Fruit fly (Drosophila melanogaster): Measurements from ENCODE around the gene mah.

Gene mah

DNA sequence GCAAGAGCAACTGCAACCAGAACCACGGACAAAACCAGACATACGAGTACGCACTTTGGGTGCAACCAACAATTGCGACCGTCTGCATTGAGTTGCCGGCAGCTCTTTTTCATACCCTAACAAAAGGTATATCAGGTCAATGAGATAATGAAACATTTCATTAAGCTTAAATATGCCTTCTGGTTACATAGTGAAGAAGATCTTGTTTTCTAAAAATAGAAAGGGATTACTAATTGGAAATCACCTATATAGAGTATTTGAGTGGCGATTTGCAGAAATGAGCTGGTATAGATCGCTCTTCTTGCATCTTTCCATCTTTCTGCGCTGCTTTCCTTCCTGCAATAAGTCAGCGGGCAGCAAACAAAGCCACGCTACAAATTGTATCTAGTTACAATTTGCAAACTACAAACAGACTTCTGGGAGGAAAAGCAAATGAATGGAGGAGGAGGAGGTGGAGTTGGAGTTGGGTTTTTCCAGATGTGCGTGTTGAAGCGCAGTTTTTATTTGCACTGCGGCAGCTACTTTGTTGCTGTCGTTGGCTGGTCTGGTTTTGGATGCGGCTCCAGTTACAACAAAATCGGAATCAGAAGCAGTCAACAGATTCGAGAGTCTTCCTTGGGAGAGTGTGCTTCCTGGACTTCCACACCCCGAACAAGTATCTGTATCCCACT lies 27.5 kb downstream of the mah start:
- no peak for TF ChIP-seq Dll (optimal IDR thresholded peaks at IDR 0.05)

DNA sequence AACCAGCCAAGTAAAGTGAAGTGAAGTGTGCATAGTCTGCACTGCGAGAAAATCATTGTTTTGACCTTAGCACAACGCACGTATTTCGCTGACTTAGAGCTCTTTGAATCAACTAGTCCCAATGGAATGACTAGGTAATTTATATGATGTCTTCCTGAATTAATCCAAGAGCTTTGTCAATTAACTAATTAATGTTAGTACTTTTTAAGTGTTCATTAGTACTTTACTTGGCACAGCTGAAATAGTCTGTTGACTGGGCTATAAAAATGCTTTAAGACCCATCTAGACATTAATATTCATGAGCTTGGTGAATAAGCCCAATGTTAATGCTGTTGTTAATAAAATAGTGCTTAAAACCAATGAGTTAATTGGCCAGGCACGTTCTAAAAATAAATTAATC lies 28.7 kb downstream of the mah start:
- no peak for TF ChIP-seq psq (optimal IDR thresholded peaks at IDR 0.05)
- TF ChIP-seq Dll (optimal IDR thresholded peaks at IDR 0.05), result no peak
- TF ChIP-seq EcR (GFP tag; optimal IDR thresholded peaks at IDR 0.05), result no peak
- TF ChIP-seq CG8478 (optimal IDR thresholded peaks at IDR 0.05), result no peak
- TF ChIP-seq pan (optimal IDR thresholded peaks at IDR 0.05), result no peak
- no peak for TF ChIP-seq usp (GFP tag; optimal IDR thresholded peaks at IDR 0.05)

DNA sequence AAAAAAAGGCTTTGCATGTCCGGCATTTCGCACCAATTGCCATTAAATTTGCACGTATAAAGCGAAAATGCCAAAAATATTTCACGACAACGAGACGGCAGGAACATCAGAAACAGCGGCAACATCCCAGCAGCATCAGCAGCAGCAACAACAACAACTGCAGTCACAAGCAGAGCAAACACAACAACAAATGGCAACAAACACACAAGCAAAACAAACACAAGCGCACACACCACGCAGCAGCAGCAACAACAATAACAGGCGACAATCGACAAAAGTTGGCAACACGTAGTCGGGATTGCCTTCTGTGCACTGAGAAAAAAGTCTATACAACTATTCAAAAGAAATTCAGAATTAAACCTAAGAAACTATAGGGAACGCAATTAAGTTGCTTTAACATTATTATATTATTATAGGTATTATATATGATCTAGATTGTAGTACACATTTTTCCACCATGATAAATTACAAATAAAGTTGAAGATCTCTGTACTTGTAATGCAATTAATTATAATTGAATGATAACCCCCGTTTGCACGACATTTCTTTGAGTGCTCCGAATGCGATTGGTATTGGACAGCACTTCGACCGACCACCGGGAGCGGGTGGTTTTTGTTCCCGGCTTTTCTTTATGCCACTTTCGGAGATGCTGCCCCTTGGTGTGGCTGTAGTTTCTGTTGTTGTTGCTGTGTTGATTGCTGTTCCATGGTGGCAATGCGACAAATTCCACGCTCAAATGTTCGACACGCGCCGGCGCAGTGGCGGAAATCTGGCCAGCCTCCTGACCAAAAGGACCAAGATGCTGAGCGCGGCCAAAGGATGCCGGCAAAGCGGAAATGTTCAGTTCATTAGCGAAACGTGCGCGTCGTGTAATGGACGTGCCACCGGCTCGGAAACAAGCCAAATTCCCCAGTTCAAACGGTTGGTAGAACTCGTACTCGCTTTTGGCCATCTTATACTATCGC lies 36.4 kb downstream of the mah start, which contains the start of gene tnc:
tnc (plus strand) TSS at position 848 of the 965 bp plus-strand sequence.
- TF ChIP-seq pan (optimal IDR thresholded peaks at IDR 0.05) (no peak), CG8478 (optimal IDR thresholded peaks at IDR 0.05) (no peak), usp (GFP tag; optimal IDR thresholded peaks at IDR 0.05) (no peak), Dll (optimal IDR thresholded peaks at IDR 0.05) (no peak), psq (optimal IDR thresholded peaks at IDR 0.05) (no peak), EcR (GFP tag; optimal IDR thresholded peaks at IDR 0.05) (no peak)

DNA sequence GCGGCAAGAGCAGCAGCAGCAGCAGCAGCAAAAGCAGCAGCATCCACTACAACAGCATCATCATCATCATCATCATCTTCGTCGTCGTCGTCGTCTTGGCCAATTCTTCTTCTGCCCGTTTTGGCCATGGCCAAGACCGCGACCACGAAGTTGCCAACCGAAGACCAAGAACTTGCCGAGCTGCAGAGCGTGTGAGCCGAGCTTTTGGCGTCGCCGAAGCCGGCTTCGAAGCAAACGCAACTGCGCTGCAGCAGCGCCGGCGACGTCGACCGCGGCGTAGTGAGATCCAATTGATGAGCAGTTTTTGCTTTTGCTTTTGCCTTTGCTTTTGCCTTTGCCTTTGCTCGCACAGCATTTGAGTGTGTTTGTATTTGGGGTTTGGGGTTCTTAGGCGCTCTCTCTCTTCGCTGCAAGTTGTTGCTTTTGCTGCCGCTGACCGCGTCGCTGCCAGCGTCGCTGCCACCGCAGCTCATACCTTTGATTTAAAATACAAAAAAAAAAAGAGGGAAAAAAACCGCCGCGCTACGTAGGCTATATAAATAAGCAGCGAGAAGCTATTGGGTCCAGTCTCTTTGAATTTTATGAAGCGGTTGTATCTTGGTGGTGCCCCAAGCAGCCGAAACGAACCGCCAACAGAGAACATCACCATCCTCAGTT lies 37.7 kb downstream of the mah start:
- TF ChIP-seq usp (GFP tag; optimal IDR thresholded peaks at IDR 0.05), result no peak
- no peak for TF ChIP-seq EcR (GFP tag; optimal IDR thresholded peaks at IDR 0.05)
- no peak for TF ChIP-seq psq (optimal IDR thresholded peaks at IDR 0.05)
- TF ChIP-seq Dll (optimal IDR thresholded peaks at IDR 0.05), result no peak
- no peak for TF ChIP-seq CG8478 (optimal IDR thresholded peaks at IDR 0.05)
- TF ChIP-seq pan (optimal IDR thresholded peaks at IDR 0.05), result no peak

DNA sequence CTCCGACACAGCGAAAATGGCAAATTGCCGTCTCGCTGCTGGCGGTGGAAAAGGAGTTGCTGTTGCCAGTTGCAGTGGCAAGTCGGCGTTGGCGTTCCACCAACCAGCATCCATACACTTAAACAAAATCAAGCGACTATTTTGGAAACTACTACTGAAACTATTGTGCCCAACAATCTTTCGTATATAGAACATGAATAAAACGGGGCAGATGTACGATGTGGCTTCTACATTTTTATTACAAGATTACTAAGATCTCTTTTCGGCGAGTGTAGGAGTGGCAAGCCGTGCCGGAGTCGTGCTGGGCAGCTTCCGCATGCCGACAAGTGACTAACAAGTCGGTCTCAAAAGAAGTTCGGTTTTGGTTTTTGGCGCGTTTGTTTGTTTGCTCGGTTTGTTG lies 49.1 kb downstream of the mah start:
- TF ChIP-seq pan (optimal IDR thresholded peaks at IDR 0.05) (no peak), CG8478 (optimal IDR thresholded peaks at IDR 0.05) (no peak), usp (GFP tag; optimal IDR thresholded peaks at IDR 0.05) (no peak), EcR (GFP tag; optimal IDR thresholded peaks at IDR 0.05) (no peak), Dll (optimal IDR thresholded peaks at IDR 0.05) (no peak), psq (optimal IDR thresholded peaks at IDR 0.05) (no peak)

DNA sequence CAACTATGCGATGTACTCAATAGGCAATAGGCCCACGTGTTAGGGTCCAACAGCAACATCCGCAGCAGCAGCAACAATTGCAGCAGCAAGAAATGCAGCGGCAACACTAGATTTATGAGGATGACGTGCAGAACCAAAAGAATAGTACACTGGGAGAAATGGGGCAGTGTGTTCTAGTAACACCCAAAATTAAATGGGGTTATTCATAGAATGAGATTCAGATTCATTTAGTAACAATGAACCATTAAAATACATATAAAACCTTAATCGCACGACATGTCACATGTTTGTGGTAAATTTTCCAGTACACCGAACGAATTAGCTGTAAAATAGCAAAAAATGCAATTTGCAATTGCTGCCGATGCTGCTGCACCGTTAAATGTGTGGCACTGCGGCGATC lies 49.9 kb downstream of the mah start:
- TF ChIP-seq Dll (optimal IDR thresholded peaks at IDR 0.05) (no peak), pan (optimal IDR thresholded peaks at IDR 0.05) (no peak), EcR (GFP tag; optimal IDR thresholded peaks at IDR 0.05) (no peak), psq (optimal IDR thresholded peaks at IDR 0.05) (no peak), usp (GFP tag; optimal IDR thresholded peaks at IDR 0.05) (no peak), CG8478 (optimal IDR thresholded peaks at IDR 0.05) (no peak)
